Worm (Caenorhabditis elegans) whole organism, L4/young adult: ENCODE data around the gene pal-1.

Experiments
- dao-5 ChIP-seq: sonication (generic microtip); optimal IDR thresholded peaks from 2 replicates; lab custom pipeline; 2016; ENCODE audit warnings: missing genotype, missing genetic modification characterization, moderate library complexity, missing compliant biosample characterization
- him-1 ChIP-seq: sonication (generic microtip); optimal IDR thresholded peaks from 2 replicates; lab custom pipeline; 2016; ENCODE audit warnings: missing genotype, missing genetic modification reagents, missing genetic modification characterization, missing compliant biosample characterization

DNA sequence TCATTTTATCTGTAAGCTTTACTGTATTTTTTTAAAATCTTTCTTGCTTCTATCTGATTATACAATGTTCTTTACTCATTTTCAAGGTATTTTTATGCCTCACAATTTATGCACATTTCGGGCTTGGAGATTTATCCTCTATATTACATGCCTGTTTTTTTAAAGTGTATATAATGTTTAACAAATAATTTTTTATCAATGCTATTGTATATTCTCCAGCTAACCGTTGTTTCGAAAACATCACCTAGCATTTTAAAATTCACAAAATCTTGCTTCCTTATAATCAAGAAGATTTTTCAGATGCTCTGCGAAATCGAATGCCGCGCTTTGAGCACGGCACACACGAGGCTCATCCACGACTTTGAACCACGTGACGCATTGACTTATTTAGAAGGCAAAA, 42.6 kb upstream of the pal-1 start, which contains the start of gene ced-4:
- TF ChIP-seq dao-5 (tag; lab: Kevin White, UChicago) = no peak
- TF ChIP-seq him-1 (tag; lab: Kevin White, UChicago) = no peak
